Worm (Caenorhabditis elegans) whole organism, L4/young adult: Measurements from ENCODE around the gene nhr-106.

ENCODE experiments used
- W03F9.2 ChIP-seq: fragments of 150-350 bp; optimal IDR thresholded peaks from 2 replicates; lab custom pipeline; 2014; ENCODE audit warnings: missing biosample characterization, missing genetic modification characterization
- dao-5 ChIP-seq: sonication (generic microtip); optimal IDR thresholded peaks from 2 replicates; lab custom pipeline; 2016; ENCODE audit warnings: missing genotype, missing genetic modification characterization, moderate library complexity, missing compliant biosample characterization
- him-1 ChIP-seq: sonication (generic microtip); optimal IDR thresholded peaks from 2 replicates; lab custom pipeline; 2016; ENCODE audit warnings: missing genotype, missing genetic modification reagents, missing genetic modification characterization, missing compliant biosample characterization

- no peak for TF ChIP-seq him-1
- TF ChIP-seq dao-5 (tag; lab: Kevin White, UChicago) = no peak
- TF ChIP-seq W03F9.2 = no peak
Measured at ce11 chrV:497399-497798, 8.0 kb downstream of the nhr-106 start, which contains the start of gene T01G6.1.
